Fruit fly (Drosophila melanogaster) whole organism, embryonic: ENCODE measurements around the gene CG12379.

Experiments used
- ATbp ChIP-seq: fragments of 200-800 bp; sonication (Bioruptor generic); optimal IDR thresholded peaks from 2 replicates; lab custom pipeline; 2017; ENCODE audit warnings: missing biosample characterization, mild to moderate bottlenecking, missing genetic modification characterization, missing genetic modification reagents
- B-H1 ChIP-seq: fragments of 200-800 bp; sonication (Bioruptor generic); IDR thresholded peaks from 3 replicates; pipeline ENCODE4 v1.3.6; 2022; ENCODE audit warnings: missing biosample characterization, missing genetic modification characterization
- BtbVII ChIP-seq: fragments of 200-800 bp; sonication (Bioruptor generic); optimal IDR thresholded peaks from 3 replicates; lab custom pipeline; 2017; ENCODE audit warnings: missing biosample characterization, mild to moderate bottlenecking, missing genetic modification characterization
- CG11093 ChIP-seq: fragments of 200-800 bp; sonication (Bioruptor generic); IDR thresholded peaks from 3 replicates; pipeline ENCODE4 v1.3.6; 2022; ENCODE audit warnings: missing biosample characterization, missing genetic modification characterization
- CG12219 ChIP-seq: fragments of 200-800 bp; sonication (Bioruptor generic); optimal IDR thresholded peaks from 3 replicates; lab custom pipeline; 2018; ENCODE audit warnings: missing biosample characterization, mild to moderate bottlenecking, missing genetic modification characterization
- CG12236 ChIP-seq: fragments of 200-800 bp; sonication (Bioruptor generic); optimal IDR thresholded peaks from 2 replicates; lab custom pipeline; 2016; ENCODE audit warnings: missing biosample characterization, missing genetic modification characterization
- CG13296 ChIP-seq: fragments of 200-800 bp; sonication (Bioruptor generic); optimal IDR thresholded peaks from 3 replicates; lab custom pipeline; 2018; ENCODE audit warnings: missing biosample characterization, mild to moderate bottlenecking, missing genetic modification characterization
- CG14965 ChIP-seq: fragments of 200-800 bp; sonication (Bioruptor generic); optimal IDR thresholded peaks from 2 replicates; lab custom pipeline; 2016; ENCODE audit warnings: missing biosample characterization, missing genetic modification characterization, borderline replicate concordance
- CG15601 ChIP-seq: fragments of 200-800 bp; sonication (Bioruptor generic); optimal IDR thresholded peaks from 3 replicates; lab custom pipeline; 2019; ENCODE audit warnings: missing biosample characterization, mild to moderate bottlenecking, missing genetic modification characterization, moderate library complexity
- CG16813 ChIP-seq: fragments of 200-800 bp; sonication (Bioruptor generic); IDR thresholded peaks from 3 replicates; pipeline ENCODE4 v1.3.6; 2022; ENCODE audit warnings: missing biosample characterization, missing genetic modification characterization; ENCODE audit not compliant: partially characterized antibody
- CG1832 ChIP-seq: fragments of 200-800 bp; sonication (Bioruptor generic); optimal IDR thresholded peaks from 2 replicates; lab custom pipeline; 2017; ENCODE audit warnings: missing biosample characterization, mild to moderate bottlenecking, missing genetic modification characterization, inconsistent platforms
- CG2120 ChIP-seq: fragments of 200-800 bp; sonication (Bioruptor generic); optimal IDR thresholded peaks from 3 replicates; lab custom pipeline; 2016; ENCODE audit warnings: missing biosample characterization, missing genetic modification characterization
- CG3065 ChIP-seq: fragments of 200-800 bp; sonication (Bioruptor generic); optimal IDR thresholded peaks from 2 replicates; lab custom pipeline; 2016; ENCODE audit warnings: missing biosample characterization, missing genetic modification characterization
- CG31224 ChIP-seq: fragments of 200-800 bp; sonication (Bioruptor generic); IDR thresholded peaks from 2 replicates; pipeline ENCODE4 v1.3.6; 2022; ENCODE audit warnings: missing biosample characterization, missing genetic modification characterization
- CG31388 ChIP-seq: fragments of 200-800 bp; sonication (Bioruptor generic); optimal IDR thresholded peaks from 2 replicates; lab custom pipeline; 2016; ENCODE audit warnings: missing biosample characterization, missing genetic modification characterization
- CG4282 ChIP-seq: fragments of 200-800 bp; sonication (Bioruptor generic); optimal IDR thresholded peaks from 2 replicates; lab custom pipeline; 2016; ENCODE audit warnings: missing biosample characterization, missing genetic modification characterization
- CG4820 ChIP-seq: fragments of 200-800 bp; sonication (Bioruptor generic); optimal IDR thresholded peaks from 3 replicates; lab custom pipeline; 2016; ENCODE audit warnings: missing biosample characterization, missing genetic modification characterization
- CG4854 ChIP-seq: fragments of 200-800 bp; sonication (Bioruptor generic); optimal IDR thresholded peaks from 2 replicates; lab custom pipeline; 2016; ENCODE audit warnings: missing biosample characterization, missing genetic modification characterization, inconsistent platforms
- CG6254 ChIP-seq: fragments of 200-800 bp; sonication (Bioruptor generic); optimal IDR thresholded peaks from 3 replicates; lab custom pipeline; 2017; ENCODE audit warnings: mild to moderate bottlenecking, missing biosample characterization, missing genetic modification reagents, missing genetic modification characterization
- CG6683 ChIP-seq: fragments of 200-800 bp; sonication (Bioruptor generic); optimal IDR thresholded peaks from 2 replicates; lab custom pipeline; 2017; ENCODE audit warnings: missing biosample characterization, mild to moderate bottlenecking, missing genetic modification characterization, missing genetic modification reagents
- CG6791 ChIP-seq: fragments of 200-800 bp; sonication (Bioruptor generic); IDR thresholded peaks from 3 replicates; pipeline ENCODE4 v1.3.6; 2022; ENCODE audit warnings: missing biosample characterization, missing genetic modification characterization; ENCODE audit not compliant: partially characterized antibody
- CG7839 ChIP-seq: fragments of 200-800 bp; sonication (Bioruptor generic); optimal IDR thresholded peaks from 3 replicates; lab custom pipeline; 2018; ENCODE audit warnings: missing biosample characterization, mild to moderate bottlenecking, missing genetic modification characterization, moderate library complexity
- CG7987 ChIP-seq: fragments of 200-800 bp; sonication (Bioruptor generic); optimal IDR thresholded peaks from 2 replicates; lab custom pipeline; 2018; ENCODE audit warnings: missing biosample characterization, mild to moderate bottlenecking, missing genetic modification characterization, moderate library complexity
- CG8765 ChIP-seq: fragments of 200-800 bp; sonication (Bioruptor generic); IDR thresholded peaks from 2 replicates; pipeline ENCODE4 v1.3.6; 2022; ENCODE audit warnings: missing biosample characterization, missing genetic modification characterization
- CHES-1-like ChIP-seq: fragments of 200-800 bp; sonication (Bioruptor generic); optimal IDR thresholded peaks from 2 replicates; lab custom pipeline; 2016; ENCODE audit warnings: missing biosample characterization, missing genetic modification characterization
- CkIIα-i1 ChIP-seq: fragments of 200-800 bp; sonication (Bioruptor generic); IDR thresholded peaks from 2 replicates; pipeline ENCODE4 v1.3.6; 2022; ENCODE audit warnings: missing biosample characterization, missing genetic modification characterization
- D ChIP-seq, 2 experiments: fragments of 200-800 bp in 1 of 2; fragments of >200 bp in 1 of 2; sonication (Bioruptor generic) in 1 of 2; optimal IDR thresholded peaks; 2 replicates in 1 of 2; 3 replicates in 1 of 2; lab custom pipeline; 2017; ENCODE audit warnings: mild to moderate bottlenecking in 1 of 2, missing biosample characterization in 1 of 2, missing genetic modification characterization in 1 of 2, missing genetic modification reagents in 1 of 2
- GATAe ChIP-seq: fragments of 200-800 bp; sonication (Bioruptor generic); conservative IDR thresholded peaks from 2 replicates; pipeline ENCODE4 v1.3.6; 2022; ENCODE audit warnings: missing biosample characterization, missing genetic modification characterization
- HLH3B ChIP-seq: fragments of 200-800 bp; sonication (Bioruptor generic); IDR thresholded peaks from 2 replicates; pipeline ENCODE4 v1.3.6; 2022; ENCODE audit warnings: missing biosample characterization, missing genetic modification characterization
- HLH4C ChIP-seq: fragments of 200-800 bp; sonication (Bioruptor generic); IDR thresholded peaks from 3 replicates; pipeline ENCODE4 v1.3.6; 2022; ENCODE audit warnings: missing biosample characterization, missing genetic modification characterization; ENCODE audit not compliant: partially characterized antibody
- PHDP ChIP-seq: fragments of 200-800 bp; sonication (Bioruptor generic); optimal IDR thresholded peaks from 3 replicates; lab custom pipeline; 2018; ENCODE audit warnings: missing biosample characterization, mild to moderate bottlenecking, missing genetic modification characterization, moderate library complexity
- Poxn ChIP-seq: fragments of 200-800 bp; sonication (Bioruptor generic); IDR thresholded peaks from 2 replicates; pipeline ENCODE4 v1.3.6; 2022; ENCODE audit warnings: missing biosample characterization, missing genetic modification characterization
- TFAM ChIP-seq: fragments of 200-800 bp; sonication (Bioruptor generic); optimal IDR thresholded peaks from 2 replicates; lab custom pipeline; 2017; ENCODE audit warnings: missing biosample characterization, missing genetic modification characterization, inconsistent platforms
- caup ChIP-seq: fragments of 200-800 bp; sonication (Bioruptor generic); optimal IDR thresholded peaks from 3 replicates; lab custom pipeline; 2017; ENCODE audit warnings: missing biosample characterization, mild to moderate bottlenecking, missing genetic modification characterization, moderate library complexity; ENCODE audit not compliant: severe bottlenecking
- dysf ChIP-seq: fragments of 200-800 bp; sonication (Bioruptor generic); IDR thresholded peaks from 3 replicates; pipeline ENCODE4 v1.3.6; 2022; ENCODE audit warnings: missing biosample characterization, missing genetic modification characterization
- en ChIP-seq: fragments of 200-800 bp; sonication (Bioruptor generic); optimal IDR thresholded peaks from 2 replicates; lab custom pipeline; 2016; ENCODE audit warnings: missing biosample characterization, missing genetic modification characterization
- gsb ChIP-seq: fragments of 200-800 bp; sonication (Bioruptor generic); IDR thresholded peaks from 2 replicates; pipeline ENCODE4 v1.3.6; 2022; ENCODE audit warnings: missing biosample characterization, missing genetic modification characterization
- hbn ChIP-seq: fragments of 200-800 bp; sonication (Bioruptor generic); IDR thresholded peaks from 2 replicates; pipeline ENCODE4 v1.3.6; 2022; ENCODE audit warnings: missing biosample characterization, missing genetic modification characterization; ENCODE audit not compliant: partially characterized antibody
- her ChIP-seq: fragments of 200-800 bp; sonication (Bioruptor generic); optimal IDR thresholded peaks from 2 replicates; lab custom pipeline; 2016; ENCODE audit warnings: missing biosample characterization, missing genetic modification characterization
- pan ChIP-seq, 4 experiments: fragments of >200 bp in 3 of 4; fragments of 200-800 bp in 1 of 4; sonication (Bioruptor generic) in 1 of 4; optimal IDR thresholded peaks in 3 of 4; IDR thresholded peaks in 1 of 4; 2 replicates each; pipeline versions ENCODE4 v1.3.6 to Lab custom; 2017 to 2022; ENCODE audit warnings: missing biosample characterization in 2 of 4, missing genetic modification characterization in 2 of 4, mixed read lengths in 1 of 4
- pzg ChIP-seq: fragments of 200-800 bp; sonication (Bioruptor generic); optimal IDR thresholded peaks from 3 replicates; lab custom pipeline; 2018; ENCODE audit warnings: missing biosample characterization, mild to moderate bottlenecking, missing genetic modification characterization, moderate library complexity
- ranshi ChIP-seq: fragments of 200-800 bp; sonication (Bioruptor generic); IDR thresholded peaks from 2 replicates; pipeline ENCODE4 v1.3.6; 2022; ENCODE audit warnings: missing biosample characterization, missing genetic modification characterization
- row ChIP-seq: fragments of 200-800 bp; sonication (Bioruptor generic); IDR thresholded peaks from 3 replicates; pipeline ENCODE4 v1.3.6; 2022; ENCODE audit warnings: missing biosample characterization, missing genetic modification characterization
- sd ChIP-seq: fragments of 200-800 bp; sonication (Bioruptor generic); optimal IDR thresholded peaks from 3 replicates; lab custom pipeline; 2018; ENCODE audit warnings: missing biosample characterization, mild to moderate bottlenecking, missing genetic modification characterization, moderate library complexity
- vvl ChIP-seq: fragments of 200-800 bp; sonication (Bioruptor generic); IDR thresholded peaks from 2 replicates; pipeline ENCODE4 v1.3.6; 2022; ENCODE audit warnings: missing biosample characterization, missing genetic modification characterization
- zen ChIP-seq: fragments of 200-800 bp; sonication (Bioruptor generic); optimal IDR thresholded peaks from 3 replicates; lab custom pipeline; 2018; ENCODE audit warnings: missing biosample characterization, mild to moderate bottlenecking, missing genetic modification characterization, moderate library complexity

Gene CG12379

DNA sequence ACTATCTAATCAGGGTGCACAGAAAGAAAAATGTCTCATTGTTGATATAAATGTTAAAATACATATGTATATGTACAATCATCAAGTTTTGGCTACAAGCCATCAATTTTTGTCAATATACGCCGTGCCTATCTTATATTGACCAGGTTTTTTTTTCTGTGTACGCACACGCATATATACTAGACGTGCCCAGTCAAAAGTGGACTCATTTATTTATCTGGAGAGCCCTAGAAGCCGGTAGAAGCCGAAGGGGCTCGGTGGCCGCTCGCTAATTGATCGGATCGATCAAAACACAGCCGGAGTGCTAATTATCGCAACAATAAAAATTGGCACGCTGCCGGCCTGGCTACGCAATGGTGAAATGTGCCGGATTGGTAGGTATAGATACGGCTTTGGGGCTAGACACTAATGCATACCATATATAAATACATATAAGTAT, 6.5 kb upstream of the CG12379 start (continued):
- TF ChIP-seq CG13296 (GFP tag; lab: Kevin White, UChicago) (peak; percentile 83), CG7839 (peak; percentile 77), ranshi (GFP tag; lab: Robert Waterston, UW) (peak; percentile 78), HLH3B (GFP tag; lab: Robert Waterston, UW) (peak; percentile 68), row (GFP tag; lab: Robert Waterston, UW) (peak; percentile 90), ATbp (GFP tag; lab: Kevin White, UChicago) (peak; percentile 64), CG31388 (GFP tag; lab: Kevin White, UChicago) (no peak), CHES-1-like (GFP tag; lab: Kevin White, UChicago) (peak; percentile 50), BtbVII (GFP tag; lab: Kevin White, UChicago) (peak; percentile 48), CG1832 (GFP tag; lab: Kevin White, UChicago) (no peak), sd (tag; lab: Kevin White, UChicago) (peak; percentile 56), CG2120 (GFP tag; lab: Kevin White, UChicago) (peak; percentile 91), CG11093 (GFP tag; lab: Robert Waterston, UW) (no peak), CG6683 (GFP tag; lab: Kevin White, UChicago) (peak; percentile 63), CG16813 (GFP tag; lab: Robert Waterston, UW) (no peak), CG4854 (GFP tag; lab: Kevin White, UChicago) (peak; percentile 27), CG8765 (GFP tag; lab: Robert Waterston, UW) (no peak)

DNA sequence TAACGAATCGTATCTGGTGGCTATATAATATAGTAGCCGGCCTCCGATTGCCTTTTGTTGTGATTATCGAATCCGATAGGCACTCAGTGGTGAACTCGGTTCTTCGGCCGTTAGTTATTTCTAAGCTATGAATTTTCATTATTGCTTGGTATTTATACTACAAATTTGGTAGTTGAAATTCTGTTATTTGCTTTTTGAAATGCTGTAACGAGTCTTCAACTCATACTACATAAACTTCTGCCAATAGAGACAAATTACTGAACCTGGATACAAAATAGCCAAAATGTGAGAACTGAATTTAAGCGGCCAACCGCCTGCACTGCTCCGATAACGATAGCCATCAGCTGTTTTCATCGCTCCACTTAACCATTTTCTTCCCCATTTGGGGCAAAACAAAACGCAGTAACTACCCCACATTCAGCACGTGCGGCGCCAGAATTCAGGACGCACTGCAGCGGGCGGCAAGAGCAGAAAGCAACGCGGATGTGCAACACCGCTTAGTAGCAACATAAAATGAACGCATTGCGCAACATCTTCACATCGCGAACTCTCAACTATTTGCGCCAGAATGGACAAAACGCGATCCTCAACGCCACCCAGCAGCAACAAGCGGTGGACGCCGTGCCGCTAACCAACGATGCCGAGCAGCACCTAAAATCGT, 5.2 kb upstream of the CG12379 start, which contains the start of the genes CG11679 and CG8206:
TSS of gene CG11679 (minus strand) at position 65 of the 661 bp plus-strand sequence.
TSS of gene CG8206 (plus strand) at position 341 of the 661 bp plus-strand sequence.
- TF ChIP-seq en (GFP tag; lab: Kevin White, UChicago): no peak
- peak; percentile 14 for TF ChIP-seq her (GFP tag; lab: Kevin White, UChicago)
- no peak for TF ChIP-seq vvl (GFP tag; lab: Robert Waterston, UW)
- TF ChIP-seq CG6791: no peak
- no peak for TF ChIP-seq CG3065 (GFP tag; lab: Kevin White, UChicago)
- TF ChIP-seq CG12236 (GFP tag; lab: Kevin White, UChicago): no peak
- TF ChIP-seq CG4282 (GFP tag; lab: Kevin White, UChicago): no peak
- TF ChIP-seq HLH3B (GFP tag; lab: Robert Waterston, UW): 0 out of 2 replicates have a peak, but pooled peaks have one; percentile 10
- TF ChIP-seq pan (optimal IDR thresholded peaks at IDR 0.05; lab: Kevin White, UChicago): no peak
- no peak for TF ChIP-seq pan (GFP tag; optimal IDR thresholded peaks at IDR 0.05 in 1 of 2, IDR thresholded peaks at IDR 0.05 in 1 of 2)
- no peak for TF ChIP-seq gsb (GFP tag; lab: Robert Waterston, UW)
- TF ChIP-seq CG12219: no peak
- TF ChIP-seq CG14965: no peak
- no peak for TF ChIP-seq TFAM (GFP tag; lab: Kevin White, UChicago)
- TF ChIP-seq B-H1 (GFP tag; lab: Robert Waterston, UW): no peak
- TF ChIP-seq Poxn (GFP tag; lab: Robert Waterston, UW): no peak
- no peak for TF ChIP-seq caup (GFP tag; lab: Kevin White, UChicago)
- peak; percentile 53; the same call in 2 of the 3 replicates for TF ChIP-seq HLH4C (GFP tag; lab: Robert Waterston, UW)
- peak; percentile 54 for TF ChIP-seq pzg (GFP tag; lab: Kevin White, UChicago)
- peak; percentile 35 for TF ChIP-seq CG4820 (GFP tag; lab: Kevin White, UChicago)
- no peak for TF ChIP-seq CG8765 (GFP tag; lab: Robert Waterston, UW)
- peak; percentile 41; the same call in 1 of the 3 replicates for TF ChIP-seq dysf (GFP tag; lab: Robert Waterston, UW)
- no peak for TF ChIP-seq GATAe (GFP tag; lab: Robert Waterston, UW)
- no peak for TF ChIP-seq zen (tag; lab: Kevin White, UChicago)
- peak; percentile 13 for TF ChIP-seq PHDP
- TF ChIP-seq CG15601 (tag; lab: Kevin White, UChicago): no peak
- TF ChIP-seq CG6254 (GFP tag; lab: Kevin White, UChicago): no peak
- no peak for TF ChIP-seq CkIIα-i1 (GFP tag; lab: Robert Waterston, UW)
- TF ChIP-seq hbn (GFP tag; lab: Robert Waterston, UW): no peak
- no peak for TF ChIP-seq D (optimal IDR thresholded peaks at IDR 0.05; lab: Kevin White, UChicago)
- TF ChIP-seq D (GFP tag; optimal IDR thresholded peaks at IDR 0.05; lab: Kevin White, UChicago): no peak
- TF ChIP-seq CG7987 (GFP tag; lab: Kevin White, UChicago): no peak
- no peak for TF ChIP-seq CG31224
